Fruit fly (Drosophila melanogaster): ENCODE measurements around the gene msi.
A peak's percentile ranks its signal among the peaks of the same experiment; 100 is the strongest.

msi gene

dm6 chr3R:25490778-25491664 lies 24.9 kb upstream of the msi start, which contains the start of the genes Gnpat and CG5112 (continued):
- TF ChIP-seq CG8089 (GFP tag; optimal IDR thresholded peaks at IDR 0.05), result no peak
- peak; percentile 75 for TF ChIP-seq tin (GFP tag; optimal IDR thresholded peaks at IDR 0.05)
- peak; percentile 63 for TF ChIP-seq CG4404 (GFP tag; IDR thresholded peaks at IDR 0.05)
- peak; percentile 49; the same call in 1 of the 2 replicates for TF ChIP-seq CG17612 (GFP tag; IDR thresholded peaks at IDR 0.05)
- TF ChIP-seq sim (GFP tag; IDR thresholded peaks at IDR 0.05), result peak; percentile 33; the same call in 1 of the 2 replicates
- peak; percentile 59 for TF ChIP-seq Ets97D (GFP tag; optimal IDR thresholded peaks at IDR 0.05)
- TF ChIP-seq Sox102F (GFP tag; optimal IDR thresholded peaks at IDR 0.05), result peak; percentile 35
- peak; percentile 63 for TF ChIP-seq zfh2 (GFP tag; optimal IDR thresholded peaks at IDR 0.05)
- TF ChIP-seq ab (GFP tag; optimal IDR thresholded peaks at IDR 0.05), result no peak
- no peak for TF ChIP-seq D (optimal IDR thresholded peaks at IDR 0.05)
- TF ChIP-seq D (GFP tag; optimal IDR thresholded peaks at IDR 0.05), result peak; percentile 2
- peak; percentile 54 for TF ChIP-seq CG10543 (GFP tag; optimal IDR thresholded peaks at IDR 0.05)
- peak; percentile 37 for TF ChIP-seq Blimp-1 (GFP tag; optimal IDR thresholded peaks at IDR 0.05)
- peak; percentile 65 for TF ChIP-seq CG14710 (tag; optimal IDR thresholded peaks at IDR 0.05)
- peak; percentile 62 for TF ChIP-seq Optix (GFP tag; IDR thresholded peaks at IDR 0.05)
- TF ChIP-seq pros (GFP tag; optimal IDR thresholded peaks at IDR 0.05), result peak; percentile 99
- peak; percentile 65 for TF ChIP-seq CG11504 (tag; optimal IDR thresholded peaks at IDR 0.05)
- no peak for TF ChIP-seq hb (GFP tag; IDR thresholded peaks at IDR 0.05; ENCODE audit: partially characterized antibody)
- no peak for TF ChIP-seq CG4360 (GFP tag; IDR thresholded peaks at IDR 0.05)
- TF ChIP-seq Nf-YA (GFP tag; IDR thresholded peaks at IDR 0.05), result peak; percentile 46; the same call in 1 of the 2 replicates
- peak; percentile 78 for TF ChIP-seq CG13287 (GFP tag; IDR thresholded peaks at IDR 0.05; ENCODE audit: partially characterized antibody)
- TF ChIP-seq CG8290 (GFP tag; optimal IDR thresholded peaks at IDR 0.05), result no peak
- TF ChIP-seq CG8290 (tag; optimal IDR thresholded peaks at IDR 0.05), result peak in 1 of 2 experiments; percentile 92
- peak; percentile 86 for TF ChIP-seq Dbx (GFP tag; IDR thresholded peaks at IDR 0.05)
- TF ChIP-seq aop (GFP tag; IDR thresholded peaks at IDR 0.05), result no peak
- peak; percentile 50 for TF ChIP-seq CG18599 (GFP tag; optimal IDR thresholded peaks at IDR 0.05)
- no peak for TF ChIP-seq Doc2 (GFP tag; IDR thresholded peaks at IDR 0.05)
- peak; percentile 36 for TF ChIP-seq Abd-B (GFP tag; optimal IDR thresholded peaks at IDR 0.05)
- TF ChIP-seq bigmax (GFP tag; optimal IDR thresholded peaks at IDR 0.05), result no peak
- peak; percentile 68 for TF ChIP-seq CG8924 (tag; optimal IDR thresholded peaks at IDR 0.05)
- peak; percentile 68 for TF ChIP-seq CG4328 (GFP tag; optimal IDR thresholded peaks at IDR 0.05)
- TF ChIP-seq Deaf1 (tag; optimal IDR thresholded peaks at IDR 0.05), result no peak
- TF ChIP-seq insv (GFP tag; optimal IDR thresholded peaks at IDR 0.05), result peak in 1 of 2 experiments; percentile 22
- TF ChIP-seq Myb (GFP tag; optimal IDR thresholded peaks at IDR 0.05), result peak; percentile 5
- TF ChIP-seq CG42726 (GFP tag; IDR thresholded peaks at IDR 0.05; ENCODE audit: partially characterized antibody), result peak; percentile 55; the same call in 1 of the 2 replicates
- peak; percentile 100 for TF ChIP-seq wek (GFP tag; optimal IDR thresholded peaks at IDR 0.05)
- TF ChIP-seq trh (GFP tag; optimal IDR thresholded peaks at IDR 0.05), result peak; percentile 18
- peak; percentile 2 for TF ChIP-seq bab2 (GFP tag; optimal IDR thresholded peaks at IDR 0.05)
- TF ChIP-seq ttk (GFP tag; IDR thresholded peaks at IDR 0.05), result peak; percentile 58
- TF ChIP-seq CG31224 (GFP tag; IDR thresholded peaks at IDR 0.05), result peak; percentile 52; the same call in 1 of the 2 replicates
- peak; percentile 49; the same call in 1 of the 2 replicates for TF ChIP-seq Atf6 (GFP tag; IDR thresholded peaks at IDR 0.05)
- TF ChIP-seq gcm2 (GFP tag; optimal IDR thresholded peaks at IDR 0.05), result peak; percentile 41
- no peak for TF ChIP-seq pnt (GFP tag; optimal IDR thresholded peaks at IDR 0.05)
- TF ChIP-seq stc (GFP tag; IDR thresholded peaks at IDR 0.05), result no peak
- TF ChIP-seq CrebB (tag; optimal IDR thresholded peaks at IDR 0.05), result peak; percentile 4
- TF ChIP-seq danr (GFP tag; IDR thresholded peaks at IDR 0.05), result peak; percentile 45
- no peak for TF ChIP-seq CG3407 (GFP tag; optimal IDR thresholded peaks at IDR 0.05)
- peak; percentile 79 for TF ChIP-seq CG10959 (GFP tag; IDR thresholded peaks at IDR 0.05)
- TF ChIP-seq toy (GFP tag; IDR thresholded peaks at IDR 0.05), result no peak
